Worm (Caenorhabditis elegans) whole organism, L3 larva: Measurements from ENCODE around the gene F28A10.5.

Source experiments
- ZK546.5 ChIP-seq: sonication (generic microtip); optimal IDR thresholded peaks from 2 replicates; lab custom pipeline; 2017; ENCODE audit warnings: missing biosample characterization, missing genetic modification characterization
- ama-1 ChIP-seq: fragments of 150-350 bp; optimal IDR thresholded peaks from 2 replicates; lab custom pipeline; 2018
- fkh-10 ChIP-seq: sonication (generic microtip); optimal IDR thresholded peaks from 2 replicates; lab custom pipeline; 2017; ENCODE audit warnings: missing biosample characterization, missing genetic modification reagents, missing genetic modification characterization
- zag-1 ChIP-seq: fragments of 150-350 bp; optimal IDR thresholded peaks from 2 replicates; lab custom pipeline; 2014; ENCODE audit warnings: missing biosample characterization, missing genetic modification characterization

DNA sequence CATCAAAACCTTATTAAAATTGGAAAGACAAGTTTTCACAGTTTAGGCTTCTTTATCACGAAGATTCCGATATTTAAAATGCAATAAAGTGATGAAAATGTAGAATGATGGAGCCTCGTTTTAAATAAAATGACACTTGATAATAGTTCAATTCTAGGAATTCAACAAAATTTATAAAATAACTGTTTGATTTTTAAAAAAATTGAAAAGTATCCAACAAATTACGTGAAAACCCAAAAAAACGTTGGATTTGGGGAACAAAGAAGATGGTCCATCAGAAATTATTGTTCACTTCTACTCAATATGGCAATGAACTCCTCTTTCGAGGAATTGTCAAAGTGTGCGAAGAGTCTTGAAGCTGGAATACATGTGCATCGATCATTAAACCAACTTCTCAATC is 6.5 kb downstream of the F28A10.5 start, which contains the start of gene F28A10.4:
- TF ChIP-seq ZK546.5 (no peak), ama-1 (lab: Kevin White, UChicago) (no peak), fkh-10 (no peak), zag-1 (tag; lab: Kevin White, UChicago) (no peak)
